Worm (Caenorhabditis elegans): ENCODE data around the gene C08G5.7.

- TF ChIP-seq ama-1 (optimal IDR thresholded peaks at IDR 0.05) (no peak), hlh-17 (GFP tag; optimal IDR thresholded peaks at IDR 0.05; ENCODE audit: borderline replicate concordance) (no peak), mep-1 (tag; optimal IDR thresholded peaks at IDR 0.05) (no peak), elt-3 (tag; optimal IDR thresholded peaks at IDR 0.05) (no peak), skn-1 (tag; optimal IDR thresholded peaks at IDR 0.05) (no peak), fkh-4 (tag; optimal IDR thresholded peaks at IDR 0.05; ENCODE audit: borderline replicate concordance) (no peak), fos-1 (tag; optimal IDR thresholded peaks at IDR 0.05) (no peak), lin-13 (GFP tag; optimal IDR thresholded peaks at IDR 0.05) (no peak)
Measured at ce11 chrII:797445-797844, 32.3 kb upstream of the C08G5.7 start.
